Fruit fly (Drosophila melanogaster) whole organism, embryonic: Measurements from ENCODE around the gene Ocrl.

Experiments
- Awh ChIP-seq: fragments of 200-800 bp; sonication (Bioruptor generic); IDR thresholded peaks from 2 replicates; pipeline ENCODE4, ENCODE4 v1.3.6; 2022; ENCODE audit warnings: missing biosample characterization, missing genetic modification characterization
- B-H1 ChIP-seq: fragments of 200-800 bp; sonication (Bioruptor generic); IDR thresholded peaks from 3 replicates; pipeline ENCODE4 v1.3.6; 2022; ENCODE audit warnings: missing biosample characterization, missing genetic modification characterization
- Bdp1 ChIP-seq: fragments of 200-800 bp; sonication (Bioruptor generic); optimal IDR thresholded peaks from 3 replicates; lab custom pipeline; 2016; ENCODE audit warnings: missing biosample characterization, missing genetic modification characterization
- Blimp-1 ChIP-seq: fragments of 200-800 bp; sonication (Bioruptor generic); optimal IDR thresholded peaks from 3 replicates; lab custom pipeline; 2018; ENCODE audit warnings: missing biosample characterization, missing genetic modification characterization, mild to moderate bottlenecking, moderate library complexity, missing genetic modification reagents
- CG10543 ChIP-seq: fragments of 200-800 bp; sonication (Bioruptor generic); optimal IDR thresholded peaks from 3 replicates; lab custom pipeline; 2017; ENCODE audit warnings: missing biosample characterization, mild to moderate bottlenecking, missing genetic modification characterization, moderate library complexity
- CG10565 ChIP-seq: fragments of 200-800 bp; sonication (Bioruptor generic); optimal IDR thresholded peaks from 3 replicates; lab custom pipeline; 2016; ENCODE audit warnings: missing biosample characterization, mild to moderate bottlenecking, missing genetic modification characterization
- CG10654 ChIP-seq: fragments of 200-800 bp; sonication (Bioruptor generic); optimal IDR thresholded peaks from 2 replicates; lab custom pipeline; 2016; ENCODE audit warnings: missing biosample characterization, missing genetic modification characterization
- CG12155 ChIP-seq: fragments of 200-800 bp; sonication (Bioruptor generic); optimal IDR thresholded peaks from 3 replicates; lab custom pipeline; 2016; ENCODE audit warnings: missing biosample characterization, missing genetic modification characterization
- CG12219 ChIP-seq: fragments of 200-800 bp; sonication (Bioruptor generic); optimal IDR thresholded peaks from 3 replicates; lab custom pipeline; 2018; ENCODE audit warnings: missing biosample characterization, mild to moderate bottlenecking, missing genetic modification characterization
- CG12942 ChIP-seq: fragments of 200-800 bp; sonication (Bioruptor generic); optimal IDR thresholded peaks from 3 replicates; lab custom pipeline; 2016; ENCODE audit warnings: missing biosample characterization, missing genetic modification characterization
- CG13894 ChIP-seq: fragments of 200-800 bp; sonication (Bioruptor generic); optimal IDR thresholded peaks from 3 replicates; lab custom pipeline; 2018; ENCODE audit warnings: missing biosample characterization, mild to moderate bottlenecking, missing genetic modification characterization, moderate library complexity
- CG15011 ChIP-seq: fragments of 200-800 bp; sonication (Bioruptor generic); optimal IDR thresholded peaks from 3 replicates; lab custom pipeline; 2018; ENCODE audit warnings: missing biosample characterization, mild to moderate bottlenecking, missing genetic modification characterization
- CG15479 ChIP-seq: fragments of 200-800 bp; sonication (Bioruptor generic); optimal IDR thresholded peaks from 3 replicates; lab custom pipeline; 2019; ENCODE audit warnings: missing biosample characterization, mild to moderate bottlenecking, missing genetic modification characterization, moderate library complexity
- CG17361 ChIP-seq: fragments of 200-800 bp; sonication (Bioruptor generic); IDR thresholded peaks from 3 replicates; pipeline ENCODE4 v1.3.6; 2022; ENCODE audit warnings: missing biosample characterization, missing genetic modification characterization
- CG17385 ChIP-seq: fragments of 200-800 bp; sonication (Bioruptor generic); optimal IDR thresholded peaks from 3 replicates; lab custom pipeline; 2018; ENCODE audit warnings: missing biosample characterization, mild to moderate bottlenecking, missing genetic modification characterization
- CG2202 ChIP-seq: fragments of 200-800 bp; sonication (Bioruptor generic); optimal IDR thresholded peaks from 2 replicates; lab custom pipeline; 2018; ENCODE audit warnings: missing biosample characterization, mild to moderate bottlenecking, missing genetic modification characterization
- CG32767 ChIP-seq: fragments of 200-800 bp; sonication (Bioruptor generic); IDR thresholded peaks from 2 replicates; pipeline ENCODE4 v1.3.6; 2022; ENCODE audit warnings: missing biosample characterization, missing genetic modification characterization
- CG4282 ChIP-seq: fragments of 200-800 bp; sonication (Bioruptor generic); optimal IDR thresholded peaks from 2 replicates; lab custom pipeline; 2016; ENCODE audit warnings: missing biosample characterization, missing genetic modification characterization
- CG7372 ChIP-seq: fragments of 200-800 bp; sonication (Bioruptor generic); IDR thresholded peaks from 2 replicates; pipeline ENCODE4 v1.3.6; 2022; ENCODE audit warnings: missing biosample characterization, missing genetic modification characterization
- CG7839 ChIP-seq: fragments of 200-800 bp; sonication (Bioruptor generic); optimal IDR thresholded peaks from 3 replicates; lab custom pipeline; 2018; ENCODE audit warnings: missing biosample characterization, mild to moderate bottlenecking, missing genetic modification characterization, moderate library complexity
- CG8478 ChIP-seq: fragments of >200 bp; optimal IDR thresholded peaks from 2 replicates; lab custom pipeline; 2018
- Chrac-16 ChIP-seq: fragments of 200-800 bp; sonication (Bioruptor generic); optimal IDR thresholded peaks from 3 replicates; lab custom pipeline; 2016; ENCODE audit warnings: missing biosample characterization, missing genetic modification characterization
- Dll ChIP-seq: fragments of 200-800 bp; sonication (Bioruptor generic); IDR thresholded peaks from 4 replicates; pipeline ENCODE4 v1.3.6; 2022; ENCODE audit warnings: missing biosample characterization, missing genetic modification characterization; ENCODE audit not compliant: partially characterized antibody
- Drgx ChIP-seq: fragments of 200-800 bp; sonication (Bioruptor generic); IDR thresholded peaks from 2 replicates; pipeline ENCODE4 v1.3.6; 2022; ENCODE audit warnings: missing biosample characterization, missing genetic modification characterization
- Fer2 ChIP-seq: fragments of 200-800 bp; sonication (Bioruptor generic); optimal IDR thresholded peaks from 2 replicates; lab custom pipeline; 2018; ENCODE audit warnings: missing biosample characterization, mild to moderate bottlenecking, missing genetic modification characterization, moderate library complexity
- Fer3 ChIP-seq: fragments of 200-800 bp; sonication (Bioruptor generic); optimal IDR thresholded peaks from 2 replicates; lab custom pipeline; 2018; ENCODE audit warnings: missing biosample characterization, mild to moderate bottlenecking, missing genetic modification characterization, moderate library complexity
- Kr ChIP-seq: fragments of 200-800 bp; sonication (Bioruptor generic); optimal IDR thresholded peaks from 2 replicates; lab custom pipeline; 2017; ENCODE audit warnings: missing biosample characterization, mild to moderate bottlenecking, missing genetic modification characterization
- Max ChIP-seq: fragments of 200-800 bp; sonication (Bioruptor generic); optimal IDR thresholded peaks from 2 replicates; lab custom pipeline; 2016; ENCODE audit warnings: missing biosample characterization, mild to moderate bottlenecking, missing genetic modification characterization
- Neu2 ChIP-seq: fragments of 200-800 bp; sonication (Bioruptor generic); optimal IDR thresholded peaks from 3 replicates; lab custom pipeline; 2016; ENCODE audit warnings: missing biosample characterization, missing genetic modification characterization, borderline replicate concordance
- Oaz ChIP-seq: fragments of 200-800 bp; sonication (Bioruptor generic); IDR thresholded peaks from 2 replicates; pipeline ENCODE4 v1.3.6; 2022; ENCODE audit warnings: missing biosample characterization, missing genetic modification characterization
- Poxn ChIP-seq: fragments of 200-800 bp; sonication (Bioruptor generic); IDR thresholded peaks from 2 replicates; pipeline ENCODE4 v1.3.6; 2022; ENCODE audit warnings: missing biosample characterization, missing genetic modification characterization
- Rfx ChIP-seq: fragments of 200-800 bp; sonication (Bioruptor generic); IDR thresholded peaks from 2 replicates; pipeline ENCODE4 v1.3.6; 2022; ENCODE audit warnings: missing biosample characterization, missing genetic modification characterization
- al ChIP-seq: fragments of 200-800 bp; sonication (Bioruptor generic); IDR thresholded peaks from 2 replicates; pipeline ENCODE4 v1.3.6; 2022; ENCODE audit warnings: missing biosample characterization, missing genetic modification characterization
- amos ChIP-seq: fragments of 200-800 bp; sonication (Bioruptor generic); IDR thresholded peaks from 2 replicates; pipeline ENCODE4 v1.3.6; 2022; ENCODE audit warnings: missing biosample characterization, missing genetic modification characterization; ENCODE audit not compliant: partially characterized antibody
- ato ChIP-seq: fragments of 200-800 bp; sonication (Bioruptor generic); IDR thresholded peaks from 2 replicates; pipeline ENCODE4 v1.3.6; 2022; ENCODE audit warnings: missing biosample characterization, missing genetic modification characterization; ENCODE audit not compliant: partially characterized antibody
- dmrt11E ChIP-seq: fragments of 200-800 bp; sonication (Bioruptor generic); optimal IDR thresholded peaks from 3 replicates; lab custom pipeline; 2018; ENCODE audit warnings: missing biosample characterization, mild to moderate bottlenecking, missing genetic modification characterization, moderate library complexity
- emc ChIP-seq: fragments of 200-800 bp; sonication (Bioruptor generic); optimal IDR thresholded peaks from 2 replicates; lab custom pipeline; 2016; ENCODE audit warnings: missing biosample characterization, missing genetic modification characterization
- gcm2 ChIP-seq: fragments of 200-800 bp; sonication (Bioruptor generic); optimal IDR thresholded peaks from 2 replicates; lab custom pipeline; 2016; ENCODE audit warnings: missing biosample characterization, missing genetic modification characterization
- her ChIP-seq: fragments of 200-800 bp; sonication (Bioruptor generic); optimal IDR thresholded peaks from 2 replicates; lab custom pipeline; 2016; ENCODE audit warnings: missing biosample characterization, missing genetic modification characterization
- hkb ChIP-seq, 2 experiments: fragments of 200-800 bp in 1 of 2; fragments of >200 bp in 1 of 2; sonication (Bioruptor generic) in 1 of 2; IDR thresholded peaks in 1 of 2; optimal IDR thresholded peaks in 1 of 2; 2 replicates each; pipeline versions ENCODE4 v1.3.6 to Lab custom; 2017 to 2022; ENCODE audit warnings: missing biosample characterization in 1 of 2, missing genetic modification characterization in 1 of 2
- nerfin-2 ChIP-seq: fragments of 200-800 bp; sonication (Bioruptor generic); IDR thresholded peaks from 2 replicates; pipeline ENCODE4 v1.3.6; 2022; ENCODE audit warnings: missing biosample characterization, missing genetic modification characterization; ENCODE audit not compliant: partially characterized antibody
- nom ChIP-seq: fragments of 200-800 bp; sonication (Bioruptor generic); optimal IDR thresholded peaks from 2 replicates; lab custom pipeline; 2017; ENCODE audit warnings: missing biosample characterization, missing genetic modification characterization, mild to moderate bottlenecking, moderate library complexity, missing genetic modification reagents
- onecut ChIP-seq: fragments of 200-800 bp; sonication (Bioruptor generic); IDR thresholded peaks from 2 replicates; pipeline ENCODE4 v1.3.6; 2022; ENCODE audit warnings: missing biosample characterization, missing genetic modification characterization
- phol ChIP-seq: fragments of 200-800 bp; sonication (Bioruptor generic); optimal IDR thresholded peaks from 3 replicates; lab custom pipeline; 2018; ENCODE audit warnings: missing biosample characterization, mild to moderate bottlenecking, missing genetic modification characterization, moderate library complexity
- seq ChIP-seq: fragments of 200-800 bp; sonication (Bioruptor generic); IDR thresholded peaks from 2 replicates; pipeline ENCODE4 v1.3.6; 2022; ENCODE audit warnings: missing biosample characterization, missing genetic modification characterization
- sr ChIP-seq: fragments of 200-800 bp; sonication (Bioruptor generic); IDR thresholded peaks from 3 replicates; pipeline ENCODE4 v1.3.6; 2022; ENCODE audit warnings: missing biosample characterization, missing genetic modification characterization
- usp ChIP-seq: fragments of >200 bp; optimal IDR thresholded peaks from 2 replicates; lab custom pipeline; 2017; ENCODE audit warnings: missing biosample characterization, missing genetic modification characterization
- vnd ChIP-seq: fragments of 200-800 bp; sonication (Bioruptor generic); IDR thresholded peaks from 3 replicates; pipeline ENCODE4 v1.3.6; 2022; ENCODE audit warnings: missing biosample characterization, missing genetic modification characterization; ENCODE audit not compliant: partially characterized antibody
- vvl ChIP-seq: fragments of 200-800 bp; sonication (Bioruptor generic); IDR thresholded peaks from 2 replicates; pipeline ENCODE4 v1.3.6; 2022; ENCODE audit warnings: missing biosample characterization, missing genetic modification characterization

Ocrl gene

DNA sequence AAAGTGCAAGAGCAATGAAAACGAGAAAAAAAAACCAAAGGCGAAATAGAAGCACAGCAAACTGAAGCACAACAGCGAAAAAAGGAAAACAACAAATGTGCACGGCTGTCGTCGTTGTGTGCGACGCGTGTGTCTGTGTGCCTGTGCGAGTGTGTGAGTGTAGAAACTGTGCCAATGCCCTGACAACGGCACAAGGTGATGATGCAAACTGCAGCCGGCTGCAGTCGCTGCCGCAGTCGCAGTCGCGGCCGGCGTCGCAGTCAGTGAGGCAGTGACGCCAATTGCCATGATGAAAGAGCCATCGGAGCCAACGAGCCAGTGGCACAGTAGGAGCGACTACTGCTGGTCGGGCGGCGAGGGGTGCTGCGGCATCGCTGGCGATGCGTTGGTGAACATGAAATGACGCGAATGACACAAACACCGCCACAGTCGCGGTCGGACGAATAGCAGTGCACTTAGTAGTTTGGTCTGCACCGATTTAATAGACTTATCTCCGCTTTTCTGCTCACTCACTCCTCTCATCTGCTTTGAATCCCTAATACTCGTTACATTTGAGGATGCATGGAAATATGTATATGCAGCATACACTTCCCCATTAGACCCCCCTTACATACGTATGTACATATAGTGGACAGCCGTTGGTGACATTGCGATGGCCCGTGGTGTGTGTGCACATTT lies 45.9 kb downstream of the Ocrl start (continued):
- no peak for TF ChIP-seq hkb (optimal IDR thresholded peaks at IDR 0.05; lab: Kevin White, UChicago)
- TF ChIP-seq hkb (GFP tag; IDR thresholded peaks at IDR 0.05; lab: Robert Waterston, UW) = peak; percentile 66
- TF ChIP-seq CG4282 (GFP tag; lab: Kevin White, UChicago) = no peak
- peak; percentile 59 for TF ChIP-seq vvl (GFP tag; lab: Robert Waterston, UW)
- peak; percentile 16 for TF ChIP-seq CG2202 (tag; lab: Kevin White, UChicago)
- no peak for TF ChIP-seq vnd (GFP tag; lab: Robert Waterston, UW)
- TF ChIP-seq nerfin-2 = no peak
- TF ChIP-seq gcm2 (GFP tag; lab: Kevin White, UChicago) = no peak
- no peak for TF ChIP-seq emc (GFP tag; lab: Kevin White, UChicago)
- peak; percentile 37 for TF ChIP-seq CG8478 (lab: Kevin White, UChicago)
- TF ChIP-seq her (GFP tag; lab: Kevin White, UChicago) = peak; percentile 4
- no peak for TF ChIP-seq Rfx (GFP tag; lab: Robert Waterston, UW)
- TF ChIP-seq CG15011 (GFP tag; lab: Kevin White, UChicago) = peak; percentile 3
- no peak for TF ChIP-seq ato (GFP tag; lab: Robert Waterston, UW)
- peak; percentile 51 for TF ChIP-seq nom
- no peak for TF ChIP-seq CG13894 (tag; lab: Kevin White, UChicago)
- no peak for TF ChIP-seq Max (GFP tag; lab: Kevin White, UChicago)
- TF ChIP-seq al = no peak
- no peak for TF ChIP-seq CG10654 (GFP tag; lab: Kevin White, UChicago)
- TF ChIP-seq usp (GFP tag; lab: Kevin White, UChicago) = no peak
- TF ChIP-seq Kr (GFP tag; lab: Kevin White, UChicago) = no peak
- TF ChIP-seq onecut (GFP tag; lab: Robert Waterston, UW) = peak; percentile 58
- peak; percentile 57; the same call in 1 of the 2 replicates for TF ChIP-seq Awh
- peak; percentile 63 for TF ChIP-seq Blimp-1 (GFP tag; lab: Kevin White, UChicago)
- no peak for TF ChIP-seq dmrt11E (tag; lab: Kevin White, UChicago)
- TF ChIP-seq CG12155 (GFP tag; lab: Kevin White, UChicago) = no peak
- peak; percentile 72 for TF ChIP-seq CG7839 (tag; lab: Kevin White, UChicago)
- no peak for TF ChIP-seq Bdp1 (GFP tag; lab: Kevin White, UChicago)
- peak; percentile 65 for TF ChIP-seq CG17361 (GFP tag; lab: Robert Waterston, UW)
- peak; percentile 45 for TF ChIP-seq CG10543
- no peak for TF ChIP-seq Chrac-16
- TF ChIP-seq Neu2 (GFP tag; lab: Kevin White, UChicago) = no peak
- 0 out of 2 replicates have a peak, but pooled peaks have one; percentile 46 for TF ChIP-seq CG32767 (GFP tag; lab: Robert Waterston, UW)
- TF ChIP-seq CG12219 (GFP tag; lab: Kevin White, UChicago) = peak; percentile 71
- no peak for TF ChIP-seq CG15479 (GFP tag; lab: Kevin White, UChicago)
- TF ChIP-seq Fer3 (tag; lab: Kevin White, UChicago) = peak; percentile 10
- no peak for TF ChIP-seq CG12942 (GFP tag; lab: Kevin White, UChicago)
- no peak for TF ChIP-seq Dll (GFP tag; lab: Robert Waterston, UW)
- peak; percentile 79 for TF ChIP-seq phol (tag; lab: Kevin White, UChicago)
- TF ChIP-seq seq (GFP tag; lab: Robert Waterston, UW) = peak; percentile 59; the same call in 1 of the 2 replicates
- TF ChIP-seq Drgx = peak; percentile 91
- peak; percentile 65 for TF ChIP-seq CG17385
- TF ChIP-seq Oaz = peak; percentile 24; the same call in 1 of the 2 replicates
- no peak for TF ChIP-seq amos
- no peak for TF ChIP-seq B-H1 (GFP tag; lab: Robert Waterston, UW)
- no peak for TF ChIP-seq Poxn
- 0 out of 3 replicates have a peak, but pooled peaks have one; percentile 15 for TF ChIP-seq sr (GFP tag; lab: Robert Waterston, UW)
- TF ChIP-seq CG7372 (GFP tag; lab: Robert Waterston, UW) = no peak
- TF ChIP-seq CG10565 (GFP tag; lab: Kevin White, UChicago) = no peak
- no peak for TF ChIP-seq Fer2 (tag; lab: Kevin White, UChicago)
